Worm (Caenorhabditis elegans) whole organism, L1 larva: Measurements from ENCODE around the gene Y48A6B.3.
A peak's percentile ranks its signal among the peaks of the same experiment; 100 is the strongest.
"Not testable (repeated sequence)": the region's sequence is repeated elsewhere in the genome, so short reads cannot be mapped to it uniquely, and the experiment has no call there.

Source experiments
- F16B12.6 ChIP-seq: fragments of 150-350 bp; optimal IDR thresholded peaks from 2 replicates; lab custom pipeline; 2014; ENCODE audit warnings: missing biosample characterization, missing genetic modification characterization
- blmp-1 ChIP-seq: fragments of 150-350 bp; optimal IDR thresholded peaks from 2 replicates; lab custom pipeline; 2014; ENCODE audit warnings: missing biosample characterization, missing genetic modification characterization
- ces-1 ChIP-seq: fragments of 150-350 bp; optimal IDR thresholded peaks from 2 replicates; lab custom pipeline; 2014; ENCODE audit warnings: missing biosample characterization, missing genetic modification reagents, missing genetic modification characterization
- efl-1 ChIP-seq, 4 experiments: fragments of 150-350 bp; optimal IDR thresholded peaks in 3 of 4; peaks in 1 of 4; 1 replicate in 1 of 4; 2 replicates in 3 of 4; lab custom pipeline; 2014; ENCODE audit warnings: missing biosample characterization in 2 of 4, missing genetic modification characterization in 2 of 4, missing genetic modification reagents in 2 of 4
- efl-3 ChIP-seq: fragments of 200-800 bp; sonication (Bioruptor generic); optimal IDR thresholded peaks from 2 replicates; lab custom pipeline; 2018; ENCODE audit warnings: mild to moderate bottlenecking, missing genetic modification characterization, missing compliant biosample characterization
- egl-27 ChIP-seq, 2 experiments: fragments of 150-350 bp in 1 of 2; sonication (generic microtip); optimal IDR thresholded peaks; 3 replicates each; lab custom pipeline; 2017 to 2018; ENCODE audit warnings: missing biosample characterization in 2 of 2, missing genetic modification characterization in 2 of 2, missing genetic modification reagents in 2 of 2
- elt-2 ChIP-seq: sonication (generic microtip); optimal IDR thresholded peaks from 2 replicates; lab custom pipeline; 2016; ENCODE audit warnings: missing genetic modification characterization, mild to moderate bottlenecking, inconsistent platforms, missing compliant biosample characterization, missing genetic modification reagents
- elt-3 ChIP-seq, 6 experiments: fragments of 150-350 bp in 1 of 6; sonication (generic microtip); optimal IDR thresholded peaks; 2 replicates each; lab custom pipeline; 2017 to 2018; ENCODE audit warnings: missing biosample characterization in 6 of 6, missing genetic modification characterization in 6 of 6, inconsistent platforms in 1 of 6
- fos-1 ChIP-seq: fragments of 150-350 bp; optimal IDR thresholded peaks from 2 replicates; lab custom pipeline; 2014; ENCODE audit warnings: missing biosample characterization, missing genetic modification characterization
- hlh-4 ChIP-seq: sonication (generic microtip); optimal IDR thresholded peaks from 2 replicates; lab custom pipeline; 2016; ENCODE audit warnings: mild to moderate bottlenecking, missing genetic modification characterization, missing compliant biosample characterization
- hpl-2 ChIP-seq: fragments of 150-350 bp; optimal IDR thresholded peaks from 2 replicates; lab custom pipeline; 2014; ENCODE audit warnings: missing biosample characterization, missing genetic modification reagents, missing genetic modification characterization
- jun-1 ChIP-seq: fragments of 150-350 bp; optimal IDR thresholded peaks from 2 replicates; lab custom pipeline; 2014; ENCODE audit warnings: missing biosample characterization, missing genetic modification reagents, missing genetic modification characterization
- lin-13 ChIP-seq: fragments of 150-350 bp; optimal IDR thresholded peaks from 2 replicates; lab custom pipeline; 2014; ENCODE audit warnings: missing biosample characterization, missing genetic modification reagents, missing genetic modification characterization
- lin-35 ChIP-seq, 2 experiments: fragments of 150-350 bp; optimal IDR thresholded peaks; 2 replicates each; lab custom pipeline; 2014; ENCODE audit warnings: missing biosample characterization in 2 of 2, missing genetic modification characterization in 2 of 2, missing genetic modification reagents in 2 of 2
- lin-39 ChIP-seq: fragments of 150-350 bp; optimal IDR thresholded peaks from 2 replicates; lab custom pipeline; 2014; ENCODE audit warnings: missing biosample characterization, missing genetic modification reagents, missing genetic modification characterization
- lsy-2 ChIP-seq, 2 experiments: fragments of 150-350 bp; optimal IDR thresholded peaks; 2 replicates each; lab custom pipeline; 2014; ENCODE audit warnings: missing biosample characterization in 2 of 2, missing genetic modification characterization in 2 of 2
- mdl-1 ChIP-seq, 2 experiments: fragments of 150-350 bp; optimal IDR thresholded peaks; 2 replicates each; lab custom pipeline; 2014 to 2017; ENCODE audit warnings: missing biosample characterization in 2 of 2, missing genetic modification characterization in 2 of 2, inconsistent platforms in 1 of 2
- nhr-19 ChIP-seq: fragments of 200-800 bp; sonication (Bioruptor generic); conservative IDR thresholded peaks from 2 replicates; pipeline ENCODE4 v1.3.6; 2022; ENCODE audit warnings: missing genetic modification characterization, missing compliant biosample characterization
- nhr-20 ChIP-seq: sonication (generic microtip); optimal IDR thresholded peaks from 2 replicates; lab custom pipeline; 2016; ENCODE audit warnings: mild to moderate bottlenecking, missing genetic modification characterization, missing compliant biosample characterization
- nhr-71 ChIP-seq: sonication (generic microtip); optimal IDR thresholded peaks from 2 replicates; lab custom pipeline; 2016; ENCODE audit warnings: mild to moderate bottlenecking, missing genetic modification characterization, moderate library complexity, missing compliant biosample characterization
- nhr-76 ChIP-seq: sonication (generic microtip); optimal IDR thresholded peaks from 2 replicates; lab custom pipeline; 2017; ENCODE audit warnings: missing biosample characterization, missing genetic modification characterization
- nhr-90 ChIP-seq: sonication (generic microtip); optimal IDR thresholded peaks from 2 replicates; lab custom pipeline; 2016; ENCODE audit warnings: mild to moderate bottlenecking, missing genetic modification characterization, missing compliant biosample characterization; ENCODE audit not compliant: poor library complexity
- pqm-1 ChIP-seq: sonication (generic microtip); optimal IDR thresholded peaks from 3 replicates; lab custom pipeline; 2017; ENCODE audit warnings: missing biosample characterization, missing genetic modification characterization
- rnt-1 ChIP-seq: sonication (generic microtip); optimal IDR thresholded peaks from 2 replicates; lab custom pipeline; 2016; ENCODE audit warnings: mild to moderate bottlenecking, missing genetic modification characterization, moderate library complexity, missing compliant biosample characterization
- sox-4 ChIP-seq: sonication (generic microtip); optimal IDR thresholded peaks from 2 replicates; lab custom pipeline; 2016; ENCODE audit warnings: missing genetic modification characterization, missing compliant biosample characterization
- tlp-1 ChIP-seq: fragments of 150-350 bp; optimal IDR thresholded peaks from 2 replicates; lab custom pipeline; 2014; ENCODE audit warnings: missing biosample characterization, missing genetic modification characterization
- unc-30 ChIP-seq: sonication (generic microtip); optimal IDR thresholded peaks from 2 replicates; lab custom pipeline; 2017; ENCODE audit warnings: missing biosample characterization, missing genetic modification characterization
- unc-98 ChIP-seq: fragments of 200-800 bp; sonication (Bioruptor generic); IDR thresholded peaks from 2 replicates; pipeline ENCODE4 v1.3.6; 2022; ENCODE audit warnings: missing genetic modification characterization, missing compliant biosample characterization
- xbp-1 ChIP-seq: sonication (generic microtip); optimal IDR thresholded peaks from 2 replicates; lab custom pipeline; 2016; ENCODE audit warnings: missing genetic modification characterization, missing compliant biosample characterization

The Y48A6B.3 gene

ce11 chrIII:11022278-11022677 is 14.3 kb downstream of the Y48A6B.3 start:
- TF ChIP-seq elt-3 (tag; optimal IDR thresholded peaks at IDR 0.05; lab: Kevin White, UChicago) (no peak), efl-1 (optimal IDR thresholded peaks at IDR 0.05; lab: Kevin White, UChicago) (no peak), efl-1 (GFP tag; optimal IDR thresholded peaks at IDR 0.05 in 1 of 2; lab: Kevin White, UChicago) (peak in 1 of 2 experiments; percentile 87)

DNA sequence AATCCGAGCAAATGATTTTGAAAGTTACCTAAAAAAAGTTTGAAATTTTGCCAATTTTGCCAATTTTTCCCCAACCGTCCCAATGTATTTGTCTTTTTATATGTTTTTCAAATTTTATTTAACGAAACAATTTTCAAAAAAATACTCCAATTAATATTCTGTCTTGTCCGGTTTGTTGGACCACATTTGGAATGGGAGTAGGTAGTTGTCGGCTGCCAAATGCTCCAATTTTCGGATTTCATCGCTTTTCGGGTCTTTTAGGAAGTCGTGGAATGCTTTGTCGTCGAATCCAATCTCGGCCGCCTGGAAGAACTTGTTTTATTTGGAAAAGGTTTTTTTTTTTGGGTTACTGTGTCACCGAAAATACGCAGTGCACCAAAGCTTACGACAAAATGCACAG is 17.1 kb downstream of the Y48A6B.3 start:
- TF ChIP-seq egl-27 (tag; optimal IDR thresholded peaks at IDR 0.05; lab: Kevin White, UChicago) (no peak), ces-1 (no peak)

ce11 chrIII:11026516-11027048 is 18.6 kb downstream of the Y48A6B.3 start, which contains the start of gene Y48A6B.7:
TSS of gene Y48A6B.7 (minus strand) at chrIII:11026566.
- TF ChIP-seq nhr-20 (tag; lab: Kevin White, UChicago) (peak; percentile 14), nhr-71 (tag; lab: Kevin White, UChicago) (peak; percentile 51), efl-3 (no peak), elt-2 (tag; lab: Kevin White, UChicago) (peak; percentile 98), lin-35 (GFP tag; optimal IDR thresholded peaks at IDR 0.05; lab: Kevin White, UChicago) (peak in 1 of 2 experiments; percentile 51), F16B12.6 (tag; lab: Kevin White, UChicago) (no peak), lin-39 (tag; lab: Kevin White, UChicago) (no peak), tlp-1 (tag; lab: Kevin White, UChicago) (peak; percentile 0), jun-1 (peak; percentile 32), lsy-2 (tag; optimal IDR thresholded peaks at IDR 0.05; lab: Kevin White, UChicago) (peak in 1 of 2 experiments; percentile 24), pqm-1 (tag; lab: Kevin White, UChicago) (peak; percentile 81), lin-13 (GFP tag; lab: Kevin White, UChicago) (no peak), mdl-1 (tag; optimal IDR thresholded peaks at IDR 0.05; lab: Kevin White, UChicago) (peak in 1 of 2 experiments; percentile 74), efl-1 (optimal IDR thresholded peaks at IDR 0.05; lab: Kevin White, UChicago) (no peak), efl-1 (GFP tag; optimal IDR thresholded peaks at IDR 0.05 in 1 of 2; lab: Kevin White, UChicago) (peak in 1 of 2 experiments; percentile 88), nhr-90 (tag; lab: Kevin White, UChicago) (peak; percentile 60), nhr-19 (GFP tag; lab: Robert Waterston, UW) (no peak)

DNA sequence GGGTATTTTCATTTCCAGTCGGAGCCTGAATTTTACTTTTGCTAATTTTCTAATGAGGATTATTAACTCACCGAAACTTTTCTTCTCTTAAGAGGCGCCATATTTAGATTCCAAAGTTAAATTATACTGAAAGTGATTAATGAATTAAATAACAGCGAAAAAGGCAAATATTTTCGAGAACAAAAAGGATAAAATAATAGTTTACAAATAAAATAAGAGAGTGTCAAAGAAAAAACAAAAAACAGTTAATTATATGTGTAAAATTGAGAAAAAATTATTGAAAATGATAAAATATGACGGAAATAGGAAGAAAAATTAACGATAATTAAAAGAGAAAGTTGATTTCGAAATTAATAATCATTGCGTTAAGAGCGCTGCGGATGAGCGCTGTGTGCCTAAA is 21.3 kb downstream of the Y48A6B.3 start, which contains the start of gene Y48A6B.8:
Gene Y48A6B.8, minus strand, starts transcription at position 101 of the 400 bp plus-strand sequence.
- TF ChIP-seq xbp-1, sox-4, fos-1 (tag; lab: Kevin White, UChicago): not testable (repeated sequence)

ce11 chrIII:11031309-11031708 is 23.3 kb downstream of the Y48A6B.3 start, which contains the start of gene Y48A6B.14:
TSS of gene Y48A6B.14 (plus strand) at chrIII:11031609.
- no peak for TF ChIP-seq efl-1 (optimal IDR thresholded peaks at IDR 0.05; lab: Kevin White, UChicago)
- TF ChIP-seq efl-1 (GFP tag; optimal IDR thresholded peaks at IDR 0.05 in 1 of 2; lab: Kevin White, UChicago) = peak in 1 of 2 experiments; percentile 56
- TF ChIP-seq blmp-1 (tag; lab: Kevin White, UChicago) = no peak
- no peak for TF ChIP-seq hpl-2 (GFP tag; lab: Kevin White, UChicago)

ce11 chrIII:11032872-11033271 is 24.9 kb downstream of the Y48A6B.3 start, which contains the start of gene Y48A6B.9:
TSS of gene Y48A6B.9 (plus strand) at chrIII:11033172.
- TF ChIP-seq unc-30 (tag; lab: Kevin White, UChicago) = no peak
- no peak for TF ChIP-seq lin-13 (GFP tag; lab: Kevin White, UChicago)
- no peak for TF ChIP-seq rnt-1
- no peak for TF ChIP-seq efl-1 (optimal IDR thresholded peaks at IDR 0.05; lab: Kevin White, UChicago)
- TF ChIP-seq efl-1 (GFP tag; optimal IDR thresholded peaks at IDR 0.05 in 1 of 2; lab: Kevin White, UChicago) = peak in 1 of 2 experiments; percentile 24
- TF ChIP-seq nhr-76 = no peak
- TF ChIP-seq hlh-4 (tag; lab: Kevin White, UChicago) = no peak
- TF ChIP-seq sox-4 (tag; lab: Kevin White, UChicago) = no peak
- no peak for TF ChIP-seq unc-98 (GFP tag; lab: Robert Waterston, UW)
- TF ChIP-seq, all 84 proteins: peak for 1
